Fruit fly (Drosophila melanogaster) whole organism, embryonic: ENCODE results near the gene CG7611.

Experiments used
- Atf3 ChIP-seq: fragments of 200-800 bp; sonication (Bioruptor generic); optimal IDR thresholded peaks from 3 replicates; lab custom pipeline; 2016; ENCODE audit warnings: missing biosample characterization, missing genetic modification characterization
- CG10565 ChIP-seq: fragments of 200-800 bp; sonication (Bioruptor generic); optimal IDR thresholded peaks from 3 replicates; lab custom pipeline; 2016; ENCODE audit warnings: missing biosample characterization, mild to moderate bottlenecking, missing genetic modification characterization
- CG11085 ChIP-seq: fragments of 200-800 bp; sonication (Bioruptor generic); IDR thresholded peaks from 2 replicates; pipeline ENCODE4 v1.3.6; 2022; ENCODE audit warnings: missing biosample characterization, missing genetic modification characterization
- CG11398 ChIP-seq: fragments of 200-800 bp; sonication (Bioruptor generic); optimal IDR thresholded peaks from 2 replicates; lab custom pipeline; 2016; ENCODE audit warnings: missing biosample characterization, missing genetic modification characterization
- CG12391 ChIP-seq: fragments of 200-800 bp; sonication (Bioruptor generic); optimal IDR thresholded peaks from 3 replicates; lab custom pipeline; 2018; ENCODE audit warnings: missing biosample characterization, mild to moderate bottlenecking, missing genetic modification characterization, moderate library complexity
- CG13424 ChIP-seq: fragments of 200-800 bp; sonication (Bioruptor generic); optimal IDR thresholded peaks from 2 replicates; lab custom pipeline; 2019; ENCODE audit warnings: missing biosample characterization, mild to moderate bottlenecking, missing genetic modification characterization, moderate library complexity
- CG14965 ChIP-seq: fragments of 200-800 bp; sonication (Bioruptor generic); optimal IDR thresholded peaks from 2 replicates; lab custom pipeline; 2016; ENCODE audit warnings: missing biosample characterization, missing genetic modification characterization, borderline replicate concordance
- CG1647 ChIP-seq: fragments of 200-800 bp; sonication (Bioruptor generic); optimal IDR thresholded peaks from 3 replicates; lab custom pipeline; 2016; ENCODE audit warnings: missing biosample characterization, missing genetic modification characterization
- CG17612 ChIP-seq: fragments of 200-800 bp; sonication (Bioruptor generic); IDR thresholded peaks from 2 replicates; pipeline ENCODE4 v1.3.6; 2022; ENCODE audit warnings: missing biosample characterization, missing genetic modification characterization
- CG2202 ChIP-seq: fragments of 200-800 bp; sonication (Bioruptor generic); optimal IDR thresholded peaks from 2 replicates; lab custom pipeline; 2018; ENCODE audit warnings: missing biosample characterization, mild to moderate bottlenecking, missing genetic modification characterization
- CG30403 ChIP-seq: fragments of 200-800 bp; sonication (Bioruptor generic); optimal IDR thresholded peaks from 3 replicates; lab custom pipeline; 2016; ENCODE audit warnings: missing biosample characterization, missing genetic modification characterization
- CG3065 ChIP-seq: fragments of 200-800 bp; sonication (Bioruptor generic); optimal IDR thresholded peaks from 2 replicates; lab custom pipeline; 2016; ENCODE audit warnings: missing biosample characterization, missing genetic modification characterization
- CG3163 ChIP-seq: fragments of 200-800 bp; sonication (Bioruptor generic); optimal IDR thresholded peaks from 3 replicates; lab custom pipeline; 2016; ENCODE audit warnings: missing biosample characterization, missing genetic modification characterization
- CG5953 ChIP-seq: fragments of 200-800 bp; sonication (Bioruptor generic); IDR thresholded peaks from 2 replicates; pipeline ENCODE4 v1.3.6; 2022; ENCODE audit warnings: missing biosample characterization, missing genetic modification characterization
- CG7987 ChIP-seq: fragments of 200-800 bp; sonication (Bioruptor generic); optimal IDR thresholded peaks from 2 replicates; lab custom pipeline; 2018; ENCODE audit warnings: missing biosample characterization, mild to moderate bottlenecking, missing genetic modification characterization, moderate library complexity
- CG8765 ChIP-seq: fragments of 200-800 bp; sonication (Bioruptor generic); IDR thresholded peaks from 2 replicates; pipeline ENCODE4 v1.3.6; 2022; ENCODE audit warnings: missing biosample characterization, missing genetic modification characterization
- CG9215 ChIP-seq: fragments of 200-800 bp; sonication (Bioruptor generic); IDR thresholded peaks from 2 replicates; pipeline ENCODE4 v1.3.6; 2022; ENCODE audit warnings: missing biosample characterization, missing genetic modification characterization
- CG9876 ChIP-seq: fragments of 200-800 bp; sonication (Bioruptor generic); optimal IDR thresholded peaks from 2 replicates; lab custom pipeline; 2016; ENCODE audit warnings: missing biosample characterization, missing genetic modification characterization
- D19A ChIP-seq: fragments of 200-800 bp; optimal IDR thresholded peaks from 3 replicates; lab custom pipeline; 2019; ENCODE audit warnings: missing biosample characterization, mild to moderate bottlenecking, missing genetic modification characterization, moderate library complexity
- D19B ChIP-seq: fragments of 200-800 bp; sonication (Bioruptor generic); optimal IDR thresholded peaks from 2 replicates; lab custom pipeline; 2017; ENCODE audit warnings: missing biosample characterization, mild to moderate bottlenecking, missing genetic modification characterization
- Dref ChIP-seq: fragments of 200-800 bp; sonication (Bioruptor generic); IDR thresholded peaks from 2 replicates; pipeline ENCODE4 v1.3.6; 2022; ENCODE audit warnings: missing biosample characterization, missing genetic modification characterization
- Fer1 ChIP-seq: fragments of 200-800 bp; sonication (Bioruptor generic); optimal IDR thresholded peaks from 2 replicates; lab custom pipeline; 2017; ENCODE audit warnings: missing biosample characterization, mild to moderate bottlenecking, missing genetic modification characterization
- Hmx ChIP-seq: fragments of 200-800 bp; sonication (Bioruptor generic); optimal IDR thresholded peaks from 2 replicates; lab custom pipeline; 2016; ENCODE audit warnings: missing biosample characterization, missing genetic modification characterization
- Hr78 ChIP-seq, 2 experiments: fragments of 200-800 bp in 1 of 2; fragments of >200 bp in 1 of 2; sonication (Bioruptor generic) in 1 of 2; optimal IDR thresholded peaks; 2 replicates each; lab custom pipeline; 2017 to 2019; ENCODE audit warnings: missing biosample characterization in 2 of 2, missing genetic modification characterization in 2 of 2, mild to moderate bottlenecking in 1 of 2, moderate library complexity in 1 of 2
- Meics ChIP-seq: fragments of 200-800 bp; sonication (Bioruptor generic); optimal IDR thresholded peaks from 2 replicates; lab custom pipeline; 2017; ENCODE audit warnings: missing biosample characterization, mild to moderate bottlenecking, missing genetic modification characterization
- Myb ChIP-seq: fragments of 200-800 bp; sonication (Bioruptor generic); optimal IDR thresholded peaks from 2 replicates; lab custom pipeline; 2016; ENCODE audit warnings: missing biosample characterization, missing genetic modification characterization
- NC2β ChIP-seq: fragments of 200-800 bp; sonication (Bioruptor generic); optimal IDR thresholded peaks from 2 replicates; lab custom pipeline; 2016; ENCODE audit warnings: missing biosample characterization, missing genetic modification characterization
- Ravus ChIP-seq: fragments of 200-800 bp; sonication (Bioruptor generic); IDR thresholded peaks from 2 replicates; pipeline ENCODE4 v1.3.6; 2022; ENCODE audit warnings: missing biosample characterization, missing genetic modification characterization
- Trl ChIP-seq, 3 experiments: fragments of >200 bp in 2 of 3; fragments of 200-800 bp in 1 of 3; sonication (Bioruptor generic) in 1 of 3; optimal IDR thresholded peaks; 2 replicates in 1 of 3; 3 replicates in 2 of 3; lab custom pipeline; 2016 to 2017; ENCODE audit warnings: missing biosample characterization in 1 of 3, missing genetic modification characterization in 1 of 3
- bab2 ChIP-seq: fragments of 200-800 bp; sonication (Bioruptor generic); optimal IDR thresholded peaks from 2 replicates; lab custom pipeline; 2016; ENCODE audit warnings: missing biosample characterization, missing genetic modification characterization
- cas ChIP-seq: fragments of 200-800 bp; sonication (Bioruptor generic); IDR thresholded peaks from 2 replicates; pipeline ENCODE4 v1.3.6; 2022; ENCODE audit warnings: missing biosample characterization, missing genetic modification characterization
- exex ChIP-seq: fragments of 200-800 bp; sonication (Bioruptor generic); optimal IDR thresholded peaks from 4 replicates; lab custom pipeline; 2018; ENCODE audit warnings: missing biosample characterization, mild to moderate bottlenecking, missing genetic modification characterization, moderate library complexity
- fd64A ChIP-seq: fragments of 200-800 bp; sonication (Bioruptor generic); optimal IDR thresholded peaks from 3 replicates; lab custom pipeline; 2018; ENCODE audit warnings: missing biosample characterization, mild to moderate bottlenecking, missing genetic modification characterization
- gem ChIP-seq: fragments of 200-800 bp; sonication (Bioruptor generic); optimal IDR thresholded peaks from 2 replicates; lab custom pipeline; 2019; ENCODE audit warnings: missing biosample characterization, mild to moderate bottlenecking, missing genetic modification characterization, moderate library complexity
- gt ChIP-seq: fragments of 200-800 bp; sonication (Bioruptor generic); IDR thresholded peaks from 2 replicates; pipeline ENCODE4 v1.3.6; 2022; ENCODE audit warnings: missing biosample characterization, missing genetic modification characterization
- hbn ChIP-seq: fragments of 200-800 bp; sonication (Bioruptor generic); IDR thresholded peaks from 2 replicates; pipeline ENCODE4 v1.3.6; 2022; ENCODE audit warnings: missing biosample characterization, missing genetic modification characterization; ENCODE audit not compliant: partially characterized antibody
- hth ChIP-seq: fragments of >200 bp; optimal IDR thresholded peaks from 2 replicates; lab custom pipeline; 2017; ENCODE audit warnings: inconsistent platforms
- insv ChIP-seq, 2 experiments: fragments of 200-800 bp; sonication (Bioruptor generic); optimal IDR thresholded peaks; 3 replicates each; lab custom pipeline; 2016 to 2018; ENCODE audit warnings: missing biosample characterization in 2 of 2, missing genetic modification characterization in 2 of 2
- ken ChIP-seq: fragments of 200-800 bp; sonication (Bioruptor generic); IDR thresholded peaks from 3 replicates; pipeline ENCODE4 v1.3.6; 2022; ENCODE audit warnings: missing biosample characterization, missing genetic modification characterization
- maf-S ChIP-seq: fragments of 200-800 bp; sonication (Bioruptor generic); optimal IDR thresholded peaks from 2 replicates; lab custom pipeline; 2016; ENCODE audit warnings: missing biosample characterization, missing genetic modification characterization
- nmo ChIP-seq: fragments of 200-800 bp; sonication (Bioruptor generic); optimal IDR thresholded peaks from 2 replicates; lab custom pipeline; 2018; ENCODE audit warnings: missing biosample characterization, mild to moderate bottlenecking, missing genetic modification characterization, moderate library complexity
- org-1 ChIP-seq: fragments of 200-800 bp; sonication (Bioruptor generic); optimal IDR thresholded peaks from 2 replicates; lab custom pipeline; 2017; ENCODE audit warnings: missing biosample characterization, missing genetic modification characterization
- pan ChIP-seq, 4 experiments: fragments of >200 bp in 3 of 4; fragments of 200-800 bp in 1 of 4; sonication (Bioruptor generic) in 1 of 4; optimal IDR thresholded peaks in 3 of 4; IDR thresholded peaks in 1 of 4; 2 replicates each; pipeline versions ENCODE4 v1.3.6 to Lab custom; 2017 to 2022; ENCODE audit warnings: missing biosample characterization in 2 of 4, missing genetic modification characterization in 2 of 4, mixed read lengths in 1 of 4
- pb ChIP-seq: fragments of 200-800 bp; sonication (Bioruptor generic); optimal IDR thresholded peaks from 3 replicates; lab custom pipeline; 2016; ENCODE audit warnings: missing biosample characterization, missing genetic modification characterization
- shn ChIP-seq: fragments of 200-800 bp; sonication (Bioruptor generic); optimal IDR thresholded peaks from 3 replicates; lab custom pipeline; 2016; ENCODE audit warnings: missing biosample characterization, missing genetic modification characterization
- ssp ChIP-seq: fragments of 200-800 bp; sonication (Bioruptor generic); IDR thresholded peaks from 2 replicates; pipeline ENCODE4 v1.3.6; 2022; ENCODE audit warnings: missing biosample characterization, missing genetic modification characterization
- tgo ChIP-seq: fragments of 200-800 bp; sonication (Bioruptor generic); IDR thresholded peaks from 3 replicates; pipeline ENCODE4 v1.3.6; 2022; ENCODE audit warnings: missing biosample characterization, missing genetic modification characterization
- tll ChIP-seq, 2 experiments: fragments of 200-800 bp in 1 of 2; fragments of >200 bp in 1 of 2; sonication (Bioruptor generic) in 1 of 2; optimal IDR thresholded peaks; 2 replicates each; lab custom pipeline; 2017 to 2019; ENCODE audit warnings: missing biosample characterization in 2 of 2, missing genetic modification characterization in 2 of 2, mild to moderate bottlenecking in 1 of 2, moderate library complexity in 1 of 2
- vvl ChIP-seq: fragments of 200-800 bp; sonication (Bioruptor generic); IDR thresholded peaks from 2 replicates; pipeline ENCODE4 v1.3.6; 2022; ENCODE audit warnings: missing biosample characterization, missing genetic modification characterization
- z ChIP-seq: fragments of 200-800 bp; sonication (Bioruptor generic); IDR thresholded peaks from 3 replicates; pipeline ENCODE4 v1.3.6; 2022; ENCODE audit warnings: missing biosample characterization, missing genetic modification characterization

The CG7611 gene

dm6 chr3L:21509488-21510122 is 13.4 kb upstream of the CG7611 start (continued):
- TF ChIP-seq CG7987 (GFP tag; lab: Kevin White, UChicago) (no peak), CG9876 (GFP tag; lab: Kevin White, UChicago) (no peak), Fer1 (GFP tag; lab: Kevin White, UChicago) (peak; percentile 39), CG9215 (GFP tag; lab: Robert Waterston, UW) (no peak), Atf3 (peak; percentile 49), CG17612 (GFP tag; lab: Robert Waterston, UW) (no peak), maf-S (GFP tag; lab: Kevin White, UChicago) (peak; percentile 12), CG30403 (peak; percentile 55), org-1 (no peak), CG10565 (GFP tag; lab: Kevin White, UChicago) (no peak), ken (GFP tag; lab: Robert Waterston, UW) (no peak), pan (optimal IDR thresholded peaks at IDR 0.05; lab: Kevin White, UChicago) (no peak), pan (GFP tag; optimal IDR thresholded peaks at IDR 0.05 in 1 of 2, IDR thresholded peaks at IDR 0.05 in 1 of 2) (no peak), CG5953 (no peak), CG2202 (no peak), D19B (GFP tag; lab: Kevin White, UChicago) (no peak), CG8765 (GFP tag; lab: Robert Waterston, UW) (no peak), gt (no peak), Myb (GFP tag; lab: Kevin White, UChicago) (no peak), fd64A (GFP tag; lab: Kevin White, UChicago) (no peak), Trl (optimal IDR thresholded peaks at IDR 0.05; lab: Kevin White, UChicago) (peak; percentile 63 to 74), Trl (GFP tag; optimal IDR thresholded peaks at IDR 0.05; lab: Kevin White, UChicago) (peak; percentile 14), CG11085 (GFP tag; lab: Robert Waterston, UW) (no peak), D19A (peak; percentile 32), ssp (GFP tag; lab: Robert Waterston, UW) (no peak), CG1647 (GFP tag; lab: Kevin White, UChicago) (no peak), CG14965 (GFP tag; lab: Kevin White, UChicago) (no peak), gem (peak; percentile 70), Dref (GFP tag; lab: Robert Waterston, UW) (no peak), nmo (GFP tag; lab: Kevin White, UChicago) (peak; percentile 37), Hr78 (GFP tag; optimal IDR thresholded peaks at IDR 0.05; lab: Kevin White, UChicago) (peak in 1 of 2 experiments; percentile 57), vvl (GFP tag; lab: Robert Waterston, UW) (peak; percentile 61), CG13424 (tag; lab: Kevin White, UChicago) (peak; percentile 33), hbn (GFP tag; lab: Robert Waterston, UW) (no peak), hth (lab: Kevin White, UChicago) (no peak), tgo (GFP tag; lab: Robert Waterston, UW) (peak; percentile 26; the same call in 1 of the 3 replicates), Meics (peak; percentile 47), CG11398 (GFP tag; lab: Kevin White, UChicago) (no peak), CG3065 (no peak), NC2β (GFP tag; lab: Kevin White, UChicago) (peak; percentile 6), insv (GFP tag; optimal IDR thresholded peaks at IDR 0.05; lab: Kevin White, UChicago) (no peak), Hmx (GFP tag; lab: Kevin White, UChicago) (no peak), Ravus (GFP tag; lab: Robert Waterston, UW) (no peak), exex (peak; percentile 82), z (GFP tag; lab: Robert Waterston, UW) (no peak), cas (GFP tag; lab: Robert Waterston, UW) (no peak), shn (GFP tag; lab: Kevin White, UChicago) (peak; percentile 40), bab2 (GFP tag; lab: Kevin White, UChicago) (no peak), CG3163 (GFP tag; lab: Kevin White, UChicago) (peak; percentile 93), CG12391 (tag; lab: Kevin White, UChicago) (peak; percentile 53), tll (GFP tag; optimal IDR thresholded peaks at IDR 0.05; lab: Kevin White, UChicago) (no peak), pb (GFP tag; lab: Kevin White, UChicago) (peak; percentile 17)
